Worm (Caenorhabditis elegans) whole organism, early embryonic: ENCODE measurements around the gene Y66D12A.19.
A peak's percentile ranks its signal among the peaks of the same experiment; 100 is the strongest.

Experiments
- B0310.2 ChIP-seq: sonication (generic microtip); optimal IDR thresholded peaks from 2 replicates; lab custom pipeline; 2016; ENCODE audit warnings: mild to moderate bottlenecking, missing genetic modification characterization, missing compliant biosample characterization
- F13C5.2 ChIP-seq: sonication (generic microtip); optimal IDR thresholded peaks from 2 replicates; lab custom pipeline; 2017; ENCODE audit warnings: mild to moderate bottlenecking, missing genetic modification characterization, inconsistent platforms, missing compliant biosample characterization
- aly-1 ChIP-seq: sonication (generic microtip); optimal IDR thresholded peaks from 2 replicates; lab custom pipeline; 2016; ENCODE audit warnings: missing genetic modification characterization, missing compliant biosample characterization
- ama-1 ChIP-seq: fragments of 150-350 bp; optimal IDR thresholded peaks from 2 replicates; lab custom pipeline; 2014
- ceh-13 ChIP-seq: fragments of 200-800 bp; sonication (Bioruptor generic); optimal IDR thresholded peaks from 2 replicates; lab custom pipeline; 2018; ENCODE audit warnings: mild to moderate bottlenecking, missing genetic modification characterization, missing compliant biosample characterization
- ceh-36 ChIP-seq: sonication (generic microtip); optimal IDR thresholded peaks from 2 replicates; lab custom pipeline; 2016; ENCODE audit warnings: missing genetic modification characterization, inconsistent platforms, missing compliant biosample characterization
- ets-7 ChIP-seq: sonication (generic microtip); optimal IDR thresholded peaks from 2 replicates; lab custom pipeline; 2016; ENCODE audit warnings: missing genotype, missing genetic modification characterization, missing compliant biosample characterization
- flt-1 ChIP-seq: fragments of 200-800 bp; sonication (Bioruptor generic); IDR thresholded peaks from 2 replicates; pipeline ENCODE4 v1.3.6; 2022; ENCODE audit warnings: missing genetic modification characterization, missing compliant biosample characterization
- hmbx-1 ChIP-seq: sonication (generic microtip); optimal IDR thresholded peaks from 2 replicates; lab custom pipeline; 2016; ENCODE audit warnings: mild to moderate bottlenecking, missing genetic modification characterization, missing compliant biosample characterization
- hmg-4 ChIP-seq: fragments of 200-800 bp; sonication (Bioruptor generic); optimal IDR thresholded peaks from 2 replicates; lab custom pipeline; 2018; ENCODE audit warnings: mild to moderate bottlenecking, missing genetic modification characterization, missing compliant biosample characterization
- hnd-1 ChIP-seq: sonication (generic microtip); optimal IDR thresholded peaks from 2 replicates; lab custom pipeline; 2016; ENCODE audit warnings: missing genetic modification characterization, missing compliant biosample characterization
- pes-1 ChIP-seq: fragments of 200-800 bp; sonication (Bioruptor generic); IDR thresholded peaks from 2 replicates; pipeline ENCODE4 v1.3.6; 2022; ENCODE audit warnings: missing genetic modification reagents, missing genetic modification characterization, missing compliant biosample characterization
- scrt-1 ChIP-seq: fragments of 200-800 bp; sonication (Bioruptor generic); IDR thresholded peaks from 2 replicates; pipeline ENCODE4 v1.3.6; 2022; ENCODE audit warnings: missing genetic modification characterization, missing compliant biosample characterization
- sea-1 ChIP-seq: fragments of 200-800 bp; sonication (Bioruptor generic); conservative IDR thresholded peaks from 2 replicates; pipeline ENCODE4 v1.3.6; 2022; ENCODE audit warnings: missing genetic modification characterization, missing compliant biosample characterization
- tbx-11 ChIP-seq: fragments of 200-800 bp; sonication (Bioruptor generic); IDR thresholded peaks from 2 replicates; pipeline ENCODE4 v1.3.6; 2022; ENCODE audit warnings: missing genetic modification characterization, missing compliant biosample characterization
- tbx-37 ChIP-seq: fragments of 200-800 bp; sonication (Bioruptor generic); conservative IDR thresholded peaks from 2 replicates; pipeline ENCODE4 v1.3.6; 2022; ENCODE audit warnings: missing genetic modification reagents, missing genetic modification characterization, missing compliant biosample characterization
- tra-4 ChIP-seq: sonication (generic microtip); optimal IDR thresholded peaks from 2 replicates; lab custom pipeline; 2017; ENCODE audit warnings: missing genetic modification characterization, missing compliant biosample characterization

Y66D12A.19 gene

ce11 chrIII:11505213-11505612 is 3.7 kb upstream of the Y66D12A.19 start, which contains the start of the genes Y66D12A.21 and spe-6:
Gene Y66D12A.21 (minus strand): TSS chrIII:11505302.
Gene spe-6 (plus strand): TSS chrIII:11505488.
- TF ChIP-seq hmbx-1: no peak
- TF ChIP-seq ama-1 (lab: Kevin White, UChicago): no peak
- TF ChIP-seq hmg-4 (GFP tag; lab: Kevin White, UChicago): no peak

- no peak for TF ChIP-seq ceh-36
- TF ChIP-seq scrt-1: 0 out of 2 replicates have a peak, but pooled peaks have one; percentile 7
Measured at ce11 chrIII:11505621-11506020, 3.3 kb upstream of the Y66D12A.19 start.

DNA sequence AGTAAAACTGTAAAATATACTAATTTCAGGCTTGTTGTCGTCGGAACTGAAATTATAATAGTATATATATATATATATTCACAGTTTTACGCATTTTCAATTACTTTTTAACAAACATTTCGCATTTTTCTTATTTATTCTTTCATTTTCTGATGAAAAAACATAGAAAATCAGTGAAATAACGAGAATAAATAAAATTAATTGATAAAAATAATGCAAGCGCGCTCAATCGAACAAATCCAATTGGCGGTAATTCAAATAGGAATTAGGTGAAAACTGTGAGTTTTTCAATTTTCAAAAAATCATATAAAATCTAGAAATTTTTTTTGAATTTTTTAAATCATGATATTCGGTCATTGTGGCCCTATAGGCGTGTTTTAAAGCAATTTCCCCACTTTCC is 1.2 kb downstream of the Y66D12A.19 start:
- TF ChIP-seq scrt-1: no peak
- TF ChIP-seq ama-1 (lab: Kevin White, UChicago): no peak
- TF ChIP-seq hmg-4 (GFP tag; lab: Kevin White, UChicago): no peak
- no peak for TF ChIP-seq tra-4 (tag; lab: Kevin White, UChicago)
- no peak for TF ChIP-seq hnd-1
- TF ChIP-seq ceh-36: no peak
- TF ChIP-seq aly-1: no peak
- no peak for TF ChIP-seq B0310.2
- no peak for TF ChIP-seq sea-1 (GFP tag; lab: Robert Waterston, UW)
- TF ChIP-seq tbx-37 (GFP tag; lab: Robert Waterston, UW): no peak
- TF ChIP-seq ets-7 (tag; lab: Kevin White, UChicago): no peak
- TF ChIP-seq flt-1 (GFP tag; lab: Robert Waterston, UW): no peak
- no peak for TF ChIP-seq pes-1
- TF ChIP-seq ceh-13: no peak
- no peak for TF ChIP-seq tbx-11 (GFP tag; lab: Robert Waterston, UW)
- no peak for TF ChIP-seq hmbx-1
- TF ChIP-seq F13C5.2: no peak

ce11 chrIII:11510826-11511225 is 1.9 kb downstream of the Y66D12A.19 start:
- TF ChIP-seq sea-1 (GFP tag; lab: Robert Waterston, UW): no peak
- no peak for TF ChIP-seq ceh-36
- no peak for TF ChIP-seq aly-1
- TF ChIP-seq ceh-13: no peak
- TF ChIP-seq scrt-1: no peak
- no peak for TF ChIP-seq hmbx-1
- TF ChIP-seq B0310.2: no peak
- TF ChIP-seq pes-1: no peak
- no peak for TF ChIP-seq ama-1 (lab: Kevin White, UChicago)
- no peak for TF ChIP-seq tra-4 (tag; lab: Kevin White, UChicago)
- no peak for TF ChIP-seq F13C5.2
- no peak for TF ChIP-seq ets-7 (tag; lab: Kevin White, UChicago)

- TF ChIP-seq ets-7 (tag; lab: Kevin White, UChicago) (no peak), hmg-4 (GFP tag; lab: Kevin White, UChicago) (no peak), B0310.2 (no peak)
Measured at ce11 chrIII:11523504-11524025, 14.7 kb downstream of the Y66D12A.19 start, which contains the start of the genes Y66D12A.16 and such-1. Gene Y66D12A.16 (plus strand): TSS chrIII:11523554. Gene such-1 (minus strand): TSS chrIII:11523759.

DNA sequence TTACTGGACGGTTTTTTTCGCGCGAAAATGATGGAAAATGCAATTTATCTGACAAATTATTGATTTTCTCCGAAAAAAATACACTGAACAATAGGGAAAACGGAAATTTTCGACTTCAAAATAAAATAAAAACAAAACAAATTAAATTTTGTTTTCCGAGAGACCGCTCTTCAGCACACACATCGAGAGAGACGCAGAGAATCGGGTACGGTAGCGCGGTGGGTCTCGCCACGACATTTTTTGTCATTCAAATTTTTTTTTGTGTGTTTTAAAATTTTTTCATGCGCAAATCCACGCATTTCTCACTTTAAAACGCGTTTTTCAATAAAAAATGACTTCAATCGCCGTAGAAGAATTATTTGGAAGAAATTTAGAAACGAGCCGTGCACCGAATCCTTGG is 15.2 kb downstream of the Y66D12A.19 start:
- TF ChIP-seq tra-4 (tag; lab: Kevin White, UChicago) (no peak), scrt-1 (no peak), F13C5.2 (no peak), sea-1 (GFP tag; lab: Robert Waterston, UW) (no peak), hnd-1 (no peak), hmbx-1 (no peak), ceh-13 (no peak), ama-1 (lab: Kevin White, UChicago) (no peak)

DNA sequence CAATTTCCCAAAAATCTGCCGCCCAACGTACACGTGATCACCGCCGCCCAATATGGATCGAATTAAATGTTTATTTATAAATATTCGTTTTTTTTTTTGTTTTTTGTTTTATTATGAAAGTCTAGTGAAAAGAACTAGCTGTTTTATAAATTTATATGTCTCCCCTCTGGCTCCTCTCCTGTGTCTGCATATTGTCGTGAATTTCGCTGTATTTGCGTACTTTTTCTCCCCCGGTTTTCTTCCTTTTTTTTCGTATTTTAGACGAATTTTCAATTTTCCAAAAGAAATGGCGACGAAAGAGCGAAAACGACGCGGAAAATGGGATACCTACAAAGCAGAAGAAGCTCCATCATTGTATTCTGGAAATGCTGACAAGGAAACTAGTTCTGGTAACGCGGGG is 17.5 kb downstream of the Y66D12A.19 start, which contains the start of gene xpb-1:
Gene xpb-1 (plus strand): TSS at position 262 of the 400 bp plus-strand sequence.
- no peak for TF ChIP-seq tra-4 (tag; lab: Kevin White, UChicago)
- no peak for TF ChIP-seq tbx-11 (GFP tag; lab: Robert Waterston, UW)
- TF ChIP-seq sea-1 (GFP tag; lab: Robert Waterston, UW): no peak
- no peak for TF ChIP-seq hmbx-1
- no peak for TF ChIP-seq hmg-4 (GFP tag; lab: Kevin White, UChicago)
- TF ChIP-seq B0310.2: no peak
- no peak for TF ChIP-seq F13C5.2
- TF ChIP-seq tbx-37 (GFP tag; lab: Robert Waterston, UW): no peak
- TF ChIP-seq hnd-1: no peak
- TF ChIP-seq pes-1: no peak
- TF ChIP-seq ceh-13: no peak
- no peak for TF ChIP-seq flt-1 (GFP tag; lab: Robert Waterston, UW)
- no peak for TF ChIP-seq ets-7 (tag; lab: Kevin White, UChicago)

DNA sequence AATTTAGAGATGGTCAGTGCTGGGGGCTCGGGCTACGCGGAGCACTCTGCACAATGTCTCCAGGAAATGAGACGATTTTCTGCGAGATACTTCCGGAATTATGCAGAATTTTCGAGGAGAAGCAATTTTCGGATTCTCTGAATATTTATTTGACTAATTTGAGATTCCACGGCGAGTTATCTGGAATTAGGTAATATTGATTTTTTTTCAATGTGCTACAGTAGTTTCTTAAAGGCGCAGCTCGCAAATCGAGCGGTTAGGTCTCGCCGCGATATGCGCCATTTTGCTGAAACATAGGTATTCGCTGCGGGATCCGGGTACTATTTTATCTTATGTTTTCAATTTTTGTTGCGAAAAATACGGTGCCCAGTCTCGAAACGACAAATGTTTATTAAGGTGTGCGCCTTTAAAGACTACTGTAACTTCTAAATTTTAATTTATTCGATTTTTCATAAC is 25.8 kb downstream of the Y66D12A.19 start, which contains the start of gene nrps-1:
Gene nrps-1 (plus strand): TSS at position 51 of the 456 bp plus-strand sequence.
- TF ChIP-seq ets-7 (tag; lab: Kevin White, UChicago): no peak
- TF ChIP-seq tbx-37 (GFP tag; lab: Robert Waterston, UW): no peak
- no peak for TF ChIP-seq F13C5.2
- TF ChIP-seq ceh-13: no peak
- no peak for TF ChIP-seq tra-4 (tag; lab: Kevin White, UChicago)
- no peak for TF ChIP-seq B0310.2
- no peak for TF ChIP-seq aly-1
- no peak for TF ChIP-seq hnd-1
- TF ChIP-seq hmg-4 (GFP tag; lab: Kevin White, UChicago): no peak
- no peak for TF ChIP-seq flt-1 (GFP tag; lab: Robert Waterston, UW)
- no peak for TF ChIP-seq hmbx-1
- TF ChIP-seq pes-1: no peak

- no peak for TF ChIP-seq scrt-1
- TF ChIP-seq ets-7 (tag; lab: Kevin White, UChicago): no peak
- TF ChIP-seq F13C5.2: no peak
- no peak for TF ChIP-seq ceh-13
- TF ChIP-seq B0310.2: no peak
- no peak for TF ChIP-seq flt-1 (GFP tag; lab: Robert Waterston, UW)
- TF ChIP-seq tra-4 (tag; lab: Kevin White, UChicago): no peak
- no peak for TF ChIP-seq pes-1
- TF ChIP-seq tbx-37 (GFP tag; lab: Robert Waterston, UW): no peak
- TF ChIP-seq aly-1: no peak
- no peak for TF ChIP-seq hmbx-1
- no peak for TF ChIP-seq hmg-4 (GFP tag; lab: Kevin White, UChicago)
- TF ChIP-seq ceh-36: no peak
- TF ChIP-seq tbx-11 (GFP tag; lab: Robert Waterston, UW): no peak
- TF ChIP-seq sea-1 (GFP tag; lab: Robert Waterston, UW): no peak
Measured at ce11 chrIII:11535453-11535852, 26.6 kb downstream of the Y66D12A.19 start.
